Fruit fly (Drosophila melanogaster): Measurements from ENCODE around the gene CG31717.

The CG31717 gene

DNA sequence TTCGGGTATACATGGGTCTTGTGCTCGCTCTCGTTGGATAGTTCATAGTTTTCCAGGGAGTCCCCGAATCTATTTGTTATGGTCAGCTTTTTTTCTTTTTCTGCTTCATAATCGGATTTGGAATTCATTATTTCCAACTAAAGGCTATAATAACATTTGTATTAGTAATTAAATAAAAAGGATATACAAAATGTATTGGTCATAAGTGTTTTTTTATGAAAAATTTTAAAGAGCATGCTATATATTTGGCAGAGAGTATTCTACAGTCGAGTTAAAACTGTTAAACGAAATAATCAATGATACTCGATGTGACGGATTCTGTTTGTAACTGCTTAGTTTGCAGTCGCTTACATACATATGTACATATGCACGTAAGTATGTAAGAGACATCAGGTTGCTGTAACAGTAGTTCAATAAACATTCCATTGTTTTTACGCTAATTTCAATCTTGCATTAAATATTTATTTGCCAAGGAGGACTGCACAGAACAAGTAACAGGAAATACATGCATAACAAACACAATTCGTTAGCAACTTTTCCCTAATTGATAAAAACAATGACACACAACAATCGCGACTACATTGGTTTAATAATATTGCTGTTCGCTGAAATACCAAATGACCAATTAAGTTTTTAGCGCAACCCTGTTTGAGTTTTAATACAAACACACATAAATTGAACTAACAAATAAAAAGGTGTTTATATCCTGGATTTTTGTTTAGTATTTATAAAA lies 48.7 kb downstream of the CG31717 start:
- peak; percentile 37 for TF ChIP-seq sage (GFP tag; optimal IDR thresholded peaks at IDR 0.05)
- TF ChIP-seq sv (GFP tag; optimal IDR thresholded peaks at IDR 0.05): no peak

DNA sequence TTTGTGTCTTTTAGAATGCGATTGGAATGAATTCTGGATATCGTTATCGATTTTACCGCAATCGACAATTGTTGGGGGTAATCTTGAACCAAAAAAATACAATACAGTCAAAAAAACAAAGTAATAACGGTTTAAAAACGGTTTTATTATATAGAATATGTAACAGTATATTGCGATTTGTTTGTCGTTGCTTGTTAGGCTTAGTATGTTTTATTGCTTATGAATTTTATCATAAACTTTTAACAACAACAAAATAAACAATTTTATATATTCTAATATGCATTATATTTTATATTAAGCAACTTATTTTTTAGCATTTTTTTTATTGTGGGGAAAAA lies 49.2 kb downstream of the CG31717 start, which contains the start of gene CYLD:
Gene CYLD, minus strand, starts transcription at position 38 of the 338 bp plus-strand sequence.
- TF ChIP-seq Jra (GFP tag; optimal IDR thresholded peaks at IDR 0.05) (peak; percentile 56), fru (GFP tag; optimal IDR thresholded peaks at IDR 0.05) (no peak), HLH106 (tag; optimal IDR thresholded peaks at IDR 0.05) (peak; percentile 60), Myc (optimal IDR thresholded peaks at IDR 0.05) (no peak), woc (GFP tag; optimal IDR thresholded peaks at IDR 0.05) (peak; percentile 4), OdsH (GFP tag; optimal IDR thresholded peaks at IDR 0.05) (peak; percentile 50), lola (GFP tag; optimal IDR thresholded peaks at IDR 0.05) (no peak), foxo (GFP tag; optimal IDR thresholded peaks at IDR 0.05) (peak in 1 of 2 experiments; percentile 62), ey (GFP tag; optimal IDR thresholded peaks at IDR 0.05) (peak; percentile 14), GATAd (GFP tag; optimal IDR thresholded peaks at IDR 0.05) (no peak), sage (GFP tag; optimal IDR thresholded peaks at IDR 0.05) (peak; percentile 7), rgr (GFP tag; optimal IDR thresholded peaks at IDR 0.05) (peak; percentile 64), Sp1 (GFP tag; optimal IDR thresholded peaks at IDR 0.05) (no peak), Hr83 (GFP tag; optimal IDR thresholded peaks at IDR 0.05; ENCODE audit: poor library complexity, severe bottlenecking) (no peak), Hnf4 (GFP tag; optimal IDR thresholded peaks at IDR 0.05) (peak; percentile 70), psq (GFP tag; optimal IDR thresholded peaks at IDR 0.05) (peak; percentile 25), CG9705 (GFP tag; optimal IDR thresholded peaks at IDR 0.05) (peak; percentile 34), brk (GFP tag; optimal IDR thresholded peaks at IDR 0.05) (peak; percentile 68)

All from whole organism, wandering third instar larva.